Fruit fly (Drosophila melanogaster) whole organism, embryonic: ENCODE measurements around the gene Drsl1.

Source experiments
- Atf6 ChIP-seq: fragments of 200-800 bp; sonication (Bioruptor generic); IDR thresholded peaks from 2 replicates; pipeline ENCODE4 v1.3.6; 2022; ENCODE audit warnings: missing biosample characterization, missing genetic modification characterization
- CG10209 ChIP-seq: fragments of 200-800 bp; sonication (Bioruptor generic); optimal IDR thresholded peaks from 3 replicates; lab custom pipeline; 2017; ENCODE audit warnings: missing biosample characterization, mild to moderate bottlenecking, missing genetic modification characterization, missing genetic modification reagents
- CG10431 ChIP-seq: fragments of 200-800 bp; sonication (Bioruptor generic); optimal IDR thresholded peaks from 3 replicates; lab custom pipeline; 2018; ENCODE audit warnings: missing biosample characterization, mild to moderate bottlenecking, missing genetic modification characterization
- CG10462 ChIP-seq: fragments of 200-800 bp; sonication (Bioruptor generic); optimal IDR thresholded peaks from 2 replicates; lab custom pipeline; 2016; ENCODE audit warnings: missing biosample characterization, missing genetic modification characterization
- CG10565 ChIP-seq: fragments of 200-800 bp; sonication (Bioruptor generic); optimal IDR thresholded peaks from 3 replicates; lab custom pipeline; 2016; ENCODE audit warnings: missing biosample characterization, mild to moderate bottlenecking, missing genetic modification characterization
- CG12744 ChIP-seq: fragments of 200-800 bp; sonication (Bioruptor generic); optimal IDR thresholded peaks from 2 replicates; lab custom pipeline; 2016; ENCODE audit warnings: missing biosample characterization, missing genetic modification characterization
- CG12942 ChIP-seq: fragments of 200-800 bp; sonication (Bioruptor generic); optimal IDR thresholded peaks from 3 replicates; lab custom pipeline; 2016; ENCODE audit warnings: missing biosample characterization, missing genetic modification characterization
- CG14860 ChIP-seq: fragments of 200-800 bp; sonication (Bioruptor generic); IDR thresholded peaks from 3 replicates; pipeline ENCODE4 v1.3.6; 2022; ENCODE audit warnings: missing biosample characterization, missing genetic modification characterization; ENCODE audit not compliant: partially characterized antibody
- CG1603 ChIP-seq: fragments of 200-800 bp; sonication (Bioruptor generic); optimal IDR thresholded peaks from 2 replicates; lab custom pipeline; 2019; ENCODE audit warnings: missing biosample characterization, mild to moderate bottlenecking, missing genetic modification characterization, moderate library complexity
- CG1647 ChIP-seq: fragments of 200-800 bp; sonication (Bioruptor generic); optimal IDR thresholded peaks from 3 replicates; lab custom pipeline; 2016; ENCODE audit warnings: missing biosample characterization, missing genetic modification characterization
- CG17361 ChIP-seq: fragments of 200-800 bp; sonication (Bioruptor generic); IDR thresholded peaks from 3 replicates; pipeline ENCODE4 v1.3.6; 2022; ENCODE audit warnings: missing biosample characterization, missing genetic modification characterization
- CG18599 ChIP-seq: fragments of 200-800 bp; sonication (Bioruptor generic); optimal IDR thresholded peaks from 3 replicates; lab custom pipeline; 2017; ENCODE audit warnings: missing biosample characterization, missing genetic modification characterization, mild to moderate bottlenecking, moderate library complexity, missing genetic modification reagents
- CG18619 ChIP-seq: fragments of 200-800 bp; sonication (Bioruptor generic); optimal IDR thresholded peaks from 3 replicates; lab custom pipeline; 2017; ENCODE audit warnings: missing biosample characterization, mild to moderate bottlenecking, missing genetic modification characterization
- CG2199 ChIP-seq: fragments of 200-800 bp; sonication (Bioruptor generic); IDR thresholded peaks from 3 replicates; pipeline ENCODE4 v1.3.6; 2022; ENCODE audit warnings: missing biosample characterization, missing genetic modification characterization
- CG3281 ChIP-seq: fragments of 200-800 bp; sonication (Bioruptor generic); optimal IDR thresholded peaks from 3 replicates; lab custom pipeline; 2017; ENCODE audit warnings: missing biosample characterization, mild to moderate bottlenecking, missing genetic modification characterization
- CG33213 ChIP-seq: fragments of 200-800 bp; sonication (Bioruptor generic); optimal IDR thresholded peaks from 3 replicates; lab custom pipeline; 2016; ENCODE audit warnings: missing biosample characterization, missing genetic modification characterization
- CG34376 ChIP-seq: fragments of 200-800 bp; sonication (Bioruptor generic); optimal IDR thresholded peaks from 2 replicates; lab custom pipeline; 2018; ENCODE audit warnings: missing biosample characterization, mild to moderate bottlenecking, missing genetic modification characterization
- CG3847 ChIP-seq: fragments of 200-800 bp; sonication (Bioruptor generic); IDR thresholded peaks from 2 replicates; pipeline ENCODE4 v1.3.6; 2022; ENCODE audit warnings: missing biosample characterization, missing genetic modification characterization
- CG6654 ChIP-seq: fragments of 200-800 bp; sonication (Bioruptor generic); optimal IDR thresholded peaks from 2 replicates; lab custom pipeline; 2017; ENCODE audit warnings: missing biosample characterization, mild to moderate bottlenecking, missing genetic modification characterization
- CG6683 ChIP-seq: fragments of 200-800 bp; sonication (Bioruptor generic); optimal IDR thresholded peaks from 2 replicates; lab custom pipeline; 2017; ENCODE audit warnings: missing biosample characterization, mild to moderate bottlenecking, missing genetic modification characterization, missing genetic modification reagents
- CG7357 ChIP-seq: fragments of 200-800 bp; sonication (Bioruptor generic); IDR thresholded peaks from 3 replicates; pipeline ENCODE4 v1.3.6; 2022; ENCODE audit warnings: missing biosample characterization, missing genetic modification characterization
- CG7556 ChIP-seq: fragments of 200-800 bp; sonication (Bioruptor generic); optimal IDR thresholded peaks from 2 replicates; lab custom pipeline; 2017; ENCODE audit warnings: missing biosample characterization, mild to moderate bottlenecking, missing genetic modification characterization
- CG8281 ChIP-seq: fragments of 200-800 bp; sonication (Bioruptor generic); optimal IDR thresholded peaks from 2 replicates; lab custom pipeline; 2018; ENCODE audit warnings: missing biosample characterization, mild to moderate bottlenecking, missing genetic modification characterization, moderate library complexity
- CrebB ChIP-seq: fragments of 200-800 bp; sonication (Bioruptor generic); optimal IDR thresholded peaks from 3 replicates; lab custom pipeline; 2018; ENCODE audit warnings: missing biosample characterization, mild to moderate bottlenecking, missing genetic modification characterization
- D19B ChIP-seq: fragments of 200-800 bp; sonication (Bioruptor generic); optimal IDR thresholded peaks from 2 replicates; lab custom pipeline; 2017; ENCODE audit warnings: missing biosample characterization, mild to moderate bottlenecking, missing genetic modification characterization
- Drgx ChIP-seq: fragments of 200-800 bp; sonication (Bioruptor generic); IDR thresholded peaks from 2 replicates; pipeline ENCODE4 v1.3.6; 2022; ENCODE audit warnings: missing biosample characterization, missing genetic modification characterization
- Eip74EF ChIP-seq, 2 experiments: fragments of 200-800 bp in 1 of 2; fragments of >200 bp in 1 of 2; sonication (Bioruptor generic) in 1 of 2; optimal IDR thresholded peaks; 2 replicates each; lab custom pipeline; 2017 to 2019; ENCODE audit warnings: missing biosample characterization in 2 of 2, missing genetic modification characterization in 2 of 2, mild to moderate bottlenecking in 1 of 2, moderate library complexity in 1 of 2
- HmgD ChIP-seq: fragments of 200-800 bp; sonication (Bioruptor generic); optimal IDR thresholded peaks from 3 replicates; lab custom pipeline; 2016; ENCODE audit warnings: missing biosample characterization, missing genetic modification characterization
- Meics ChIP-seq: fragments of 200-800 bp; sonication (Bioruptor generic); optimal IDR thresholded peaks from 2 replicates; lab custom pipeline; 2017; ENCODE audit warnings: missing biosample characterization, mild to moderate bottlenecking, missing genetic modification characterization
- NfI ChIP-seq: fragments of 200-800 bp; sonication (Bioruptor generic); optimal IDR thresholded peaks from 3 replicates; lab custom pipeline; 2018; ENCODE audit warnings: missing biosample characterization, mild to moderate bottlenecking, missing genetic modification characterization, moderate library complexity
- Poxn ChIP-seq: fragments of 200-800 bp; sonication (Bioruptor generic); IDR thresholded peaks from 2 replicates; pipeline ENCODE4 v1.3.6; 2022; ENCODE audit warnings: missing biosample characterization, missing genetic modification characterization
- TFAM ChIP-seq: fragments of 200-800 bp; sonication (Bioruptor generic); optimal IDR thresholded peaks from 2 replicates; lab custom pipeline; 2017; ENCODE audit warnings: missing biosample characterization, missing genetic modification characterization, inconsistent platforms
- Xrp1 ChIP-seq: fragments of 200-800 bp; sonication (Bioruptor generic); IDR thresholded peaks from 2 replicates; pipeline ENCODE4 v1.3.6; 2022; ENCODE audit warnings: missing biosample characterization, missing genetic modification characterization
- amos ChIP-seq: fragments of 200-800 bp; sonication (Bioruptor generic); IDR thresholded peaks from 2 replicates; pipeline ENCODE4 v1.3.6; 2022; ENCODE audit warnings: missing biosample characterization, missing genetic modification characterization; ENCODE audit not compliant: partially characterized antibody
- bab2 ChIP-seq: fragments of 200-800 bp; sonication (Bioruptor generic); optimal IDR thresholded peaks from 2 replicates; lab custom pipeline; 2016; ENCODE audit warnings: missing biosample characterization, missing genetic modification characterization
- bigmax ChIP-seq: fragments of 200-800 bp; sonication (Bioruptor generic); optimal IDR thresholded peaks from 2 replicates; lab custom pipeline; 2018; ENCODE audit warnings: missing biosample characterization, mild to moderate bottlenecking, missing genetic modification characterization
- bsh ChIP-seq, 2 experiments: fragments of 200-800 bp; sonication (Bioruptor generic); optimal IDR thresholded peaks; 2 replicates each; lab custom pipeline; 2017 to 2018; ENCODE audit warnings: mild to moderate bottlenecking in 2 of 2, missing biosample characterization in 2 of 2, missing genetic modification characterization in 2 of 2, moderate library complexity in 1 of 2
- btn ChIP-seq: fragments of 200-800 bp; sonication (Bioruptor generic); optimal IDR thresholded peaks from 2 replicates; lab custom pipeline; 2016; ENCODE audit warnings: missing biosample characterization, missing genetic modification characterization
- chm ChIP-seq: fragments of 200-800 bp; sonication (Bioruptor generic); IDR thresholded peaks from 2 replicates; pipeline ENCODE4 v1.3.6; 2022; ENCODE audit warnings: missing biosample characterization, missing genetic modification characterization
- da ChIP-seq: fragments of 200-800 bp; sonication (Bioruptor generic); optimal IDR thresholded peaks from 2 replicates; lab custom pipeline; 2016; ENCODE audit warnings: missing biosample characterization, missing genetic modification characterization
- dati ChIP-seq: fragments of 200-800 bp; sonication (Bioruptor generic); IDR thresholded peaks from 2 replicates; pipeline ENCODE4 v1.3.6; 2022; ENCODE audit warnings: missing biosample characterization, missing genetic modification characterization
- ewg ChIP-seq: fragments of 200-800 bp; sonication (Bioruptor generic); optimal IDR thresholded peaks from 3 replicates; lab custom pipeline; 2017; ENCODE audit warnings: mild to moderate bottlenecking, missing biosample characterization, missing genetic modification reagents, missing genetic modification characterization
- fd64A ChIP-seq: fragments of 200-800 bp; sonication (Bioruptor generic); optimal IDR thresholded peaks from 3 replicates; lab custom pipeline; 2018; ENCODE audit warnings: missing biosample characterization, mild to moderate bottlenecking, missing genetic modification characterization
- kah ChIP-seq: fragments of 200-800 bp; sonication (Bioruptor generic); optimal IDR thresholded peaks from 2 replicates; lab custom pipeline; 2018; ENCODE audit warnings: missing biosample characterization, mild to moderate bottlenecking, missing genetic modification characterization
- otp ChIP-seq: fragments of 200-800 bp; sonication (Bioruptor generic); IDR thresholded peaks from 3 replicates; pipeline ENCODE4, ENCODE4 v1.3.6; 2022; ENCODE audit warnings: missing biosample characterization, missing genetic modification characterization
- sna ChIP-seq: fragments of 200-800 bp; sonication (Bioruptor generic); IDR thresholded peaks from 2 replicates; pipeline ENCODE4 v1.3.6; 2022; ENCODE audit warnings: missing biosample characterization, missing genetic modification characterization; ENCODE audit not compliant: partially characterized antibody
- sob ChIP-seq: fragments of 200-800 bp; sonication (Bioruptor generic); IDR thresholded peaks from 2 replicates; pipeline ENCODE4 v1.3.6; 2022; ENCODE audit warnings: missing biosample characterization, missing genetic modification characterization
- sqz ChIP-seq: fragments of 200-800 bp; sonication (Bioruptor generic); optimal IDR thresholded peaks from 3 replicates; lab custom pipeline; 2018; ENCODE audit warnings: missing biosample characterization, mild to moderate bottlenecking, missing genetic modification characterization
- stwl ChIP-seq: fragments of 200-800 bp; sonication (Bioruptor generic); optimal IDR thresholded peaks from 3 replicates; lab custom pipeline; 2018; ENCODE audit warnings: missing biosample characterization, mild to moderate bottlenecking, missing genetic modification characterization, moderate library complexity

The Drsl1 gene

DNA sequence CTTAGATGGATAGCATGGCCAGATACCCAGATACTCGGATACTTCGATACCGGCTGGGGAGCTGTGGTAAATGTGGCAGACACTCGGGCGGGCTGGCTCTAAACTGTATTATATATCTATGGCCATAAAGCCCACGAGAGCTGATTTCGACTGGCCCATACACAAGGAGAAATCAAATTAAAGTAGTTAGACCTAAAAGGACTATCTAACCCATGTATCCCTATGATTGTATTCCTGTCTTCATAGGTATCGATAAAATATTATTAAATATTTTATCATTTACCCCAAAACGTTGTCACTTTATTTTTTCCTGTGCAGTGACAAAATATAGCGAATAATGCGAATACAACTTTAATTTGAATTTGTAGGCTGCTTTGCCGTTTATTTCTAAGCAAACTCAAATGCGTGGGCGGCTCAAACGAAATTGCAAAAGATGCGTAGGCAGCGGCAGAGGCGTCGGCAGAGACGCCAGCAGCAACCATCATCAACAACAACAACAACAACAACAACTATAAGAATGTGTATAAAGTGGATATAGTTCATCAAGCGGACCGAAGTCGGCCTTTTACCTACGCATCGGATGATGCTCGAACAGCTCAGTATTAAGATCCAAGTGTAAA, 46.4 kb upstream of the Drsl1 start (continued):
- TF ChIP-seq stwl = no peak
- TF ChIP-seq CG10209 = peak; percentile 3
- no peak for TF ChIP-seq CG7556 (GFP tag; lab: Kevin White, UChicago)
- TF ChIP-seq Atf6 = peak; percentile 62
- no peak for TF ChIP-seq CG10431
- TF ChIP-seq dati (GFP tag; lab: Robert Waterston, UW) = no peak
- TF ChIP-seq CG18619 (GFP tag; lab: Kevin White, UChicago) = no peak
- no peak for TF ChIP-seq CG10565 (GFP tag; lab: Kevin White, UChicago)
- peak; percentile 50 for TF ChIP-seq Xrp1
- TF ChIP-seq sob = peak; percentile 59; the same call in 1 of the 2 replicates
- no peak for TF ChIP-seq CG12744
- TF ChIP-seq CG1603 (tag; lab: Kevin White, UChicago) = peak; percentile 63
- no peak for TF ChIP-seq kah (GFP tag; lab: Kevin White, UChicago)
- no peak for TF ChIP-seq CG2199 (GFP tag; lab: Robert Waterston, UW)
- TF ChIP-seq otp (GFP tag; lab: Robert Waterston, UW) = peak; percentile 64; the same call in 2 of the 3 replicates
- TF ChIP-seq CG18599 (GFP tag; lab: Kevin White, UChicago) = no peak
- TF ChIP-seq btn = no peak
- no peak for TF ChIP-seq sqz (GFP tag; lab: Kevin White, UChicago)
- TF ChIP-seq CrebB (tag; lab: Kevin White, UChicago) = no peak
- no peak for TF ChIP-seq amos (GFP tag; lab: Robert Waterston, UW)
- no peak for TF ChIP-seq CG33213 (GFP tag; lab: Kevin White, UChicago)
- TF ChIP-seq Poxn = 0 out of 2 replicates have a peak, but pooled peaks have one; percentile 10
- no peak for TF ChIP-seq CG1647 (GFP tag; lab: Kevin White, UChicago)
- TF ChIP-seq CG3847 (GFP tag; lab: Robert Waterston, UW) = peak; percentile 72
- TF ChIP-seq CG6683 = no peak
- TF ChIP-seq Meics (GFP tag; lab: Kevin White, UChicago) = no peak
- peak; percentile 44 for TF ChIP-seq CG3281 (GFP tag; lab: Kevin White, UChicago)
- TF ChIP-seq chm (GFP tag; lab: Robert Waterston, UW) = no peak
- TF ChIP-seq CG6654 (GFP tag; lab: Kevin White, UChicago) = no peak
- no peak for TF ChIP-seq Eip74EF (GFP tag; optimal IDR thresholded peaks at IDR 0.05; lab: Kevin White, UChicago)
- TF ChIP-seq CG14860 = no peak
- TF ChIP-seq CG7357 = peak; percentile 51; the same call in 1 of the 3 replicates
- no peak for TF ChIP-seq CG10462 (GFP tag; lab: Kevin White, UChicago)
- TF ChIP-seq bsh (GFP tag; optimal IDR thresholded peaks at IDR 0.05; lab: Kevin White, UChicago) = peak in 1 of 2 experiments; percentile 48
- no peak for TF ChIP-seq bigmax (GFP tag; lab: Kevin White, UChicago)
- no peak for TF ChIP-seq CG12942 (GFP tag; lab: Kevin White, UChicago)
- no peak for TF ChIP-seq CG8281 (tag; lab: Kevin White, UChicago)
- TF ChIP-seq da (GFP tag; lab: Kevin White, UChicago) = no peak
- TF ChIP-seq fd64A (GFP tag; lab: Kevin White, UChicago) = no peak
- no peak for TF ChIP-seq bab2
- peak; percentile 11 for TF ChIP-seq NfI (GFP tag; lab: Kevin White, UChicago)
- TF ChIP-seq CG34376 = no peak
- TF ChIP-seq TFAM (GFP tag; lab: Kevin White, UChicago) = no peak
- peak; percentile 6 for TF ChIP-seq D19B (GFP tag; lab: Kevin White, UChicago)
- TF ChIP-seq CG17361 (GFP tag; lab: Robert Waterston, UW) = no peak
- no peak for TF ChIP-seq sna (GFP tag; lab: Robert Waterston, UW)
- no peak for TF ChIP-seq HmgD (GFP tag; lab: Kevin White, UChicago)
- TF ChIP-seq ewg (GFP tag; lab: Kevin White, UChicago) = no peak
- peak; percentile 64 for TF ChIP-seq Drgx (GFP tag; lab: Robert Waterston, UW)
